Fruit fly (Drosophila melanogaster) whole organism, pupa: ENCODE results near the gene msl-3.
A peak's percentile ranks its signal among the peaks of the same experiment; 100 is the strongest.

ENCODE experiments used
- CG12605 ChIP-seq: fragments of 200-800 bp; sonication (Bioruptor generic); IDR thresholded peaks from 2 replicates; pipeline ENCODE4 v1.3.6; 2022; ENCODE audit warnings: missing biosample characterization, missing genetic modification characterization
- CG17806 ChIP-seq: fragments of 200-800 bp; sonication (Bioruptor generic); optimal IDR thresholded peaks from 2 replicates; lab custom pipeline; 2018; ENCODE audit warnings: missing biosample characterization, mild to moderate bottlenecking, missing genetic modification characterization, moderate library complexity
- CG32121 ChIP-seq: fragments of 200-800 bp; sonication (Bioruptor generic); IDR thresholded peaks from 2 replicates; pipeline ENCODE4 v1.3.6; 2022; ENCODE audit warnings: missing biosample characterization, missing genetic modification characterization
- CG34367 ChIP-seq: fragments of 200-800 bp; sonication (Bioruptor generic); optimal IDR thresholded peaks from 2 replicates; lab custom pipeline; 2018; ENCODE audit warnings: missing biosample characterization, mild to moderate bottlenecking, missing genetic modification characterization
- D1 ChIP-seq: fragments of 200-800 bp; sonication (Bioruptor generic); optimal IDR thresholded peaks from 2 replicates; lab custom pipeline; 2018; ENCODE audit warnings: missing biosample characterization, mild to moderate bottlenecking, missing genetic modification characterization, moderate library complexity
- EcR ChIP-seq: fragments of 200-800 bp; sonication (Bioruptor generic); optimal IDR thresholded peaks from 3 replicates; lab custom pipeline; 2019; ENCODE audit warnings: missing biosample characterization, missing genetic modification characterization, mild to moderate bottlenecking, moderate library complexity, missing genetic modification reagents
- Ets98B ChIP-seq: fragments of 200-800 bp; sonication (Bioruptor generic); IDR thresholded peaks from 2 replicates; pipeline ENCODE4 v1.3.6; 2022; ENCODE audit warnings: missing biosample characterization, missing genetic modification characterization
- Pif1B ChIP-seq: fragments of 200-800 bp; sonication (Bioruptor generic); optimal IDR thresholded peaks from 3 replicates; lab custom pipeline; 2016; ENCODE audit warnings: missing biosample characterization, missing genetic modification characterization
- Snoo ChIP-seq: fragments of 200-800 bp; sonication (Bioruptor generic); optimal IDR thresholded peaks from 3 replicates; lab custom pipeline; 2017; ENCODE audit warnings: missing biosample characterization, mild to moderate bottlenecking, missing genetic modification characterization, inconsistent platforms

- TF ChIP-seq CG32121 (no peak), Ets98B (GFP tag; lab: Robert Waterston, UW) (no peak; the same call in 1 of the 2 replicates), EcR (GFP tag; lab: Kevin White, UChicago) (no peak), Pif1B (GFP tag; lab: Kevin White, UChicago) (peak; percentile 41), Snoo (tag; lab: Kevin White, UChicago) (no peak), CG17806 (tag; lab: Kevin White, UChicago) (no peak), CG34367 (tag; lab: Kevin White, UChicago) (no peak), CG12605 (GFP tag; lab: Robert Waterston, UW) (no peak), D1 (tag; lab: Kevin White, UChicago) (no peak)
Observed at dm6 chr3L:7156890-7157289, 31.6 kb upstream of the msl-3 start, which contains the start of gene corn.
